Worm (Caenorhabditis elegans): Measurements from ENCODE around the gene srh-119.

Gene srh-119

ce11 chrV:17000204-17000603, 28.0 kb downstream of the srh-119 start, which contains the start of gene str-217:
str-217 (minus strand) TSS chrV:17000304.
- TF ChIP-seq zfh-2 (GFP tag; conservative IDR thresholded peaks at IDR 0.05) (no peak), F33H1.4 (GFP tag; IDR thresholded peaks at IDR 0.05) (no peak), Y53G8AR.9 (GFP tag; conservative IDR thresholded peaks at IDR 0.05) (no peak), ekl-4 (GFP tag; IDR thresholded peaks at IDR 0.05) (no peak), F22D6.2 (tag; optimal IDR thresholded peaks at IDR 0.05) (no peak), let-607 (tag; optimal IDR thresholded peaks at IDR 0.05) (no peak), dox-1 (GFP tag; IDR thresholded peaks at IDR 0.05) (no peak), tbp1 (GFP tag; optimal IDR thresholded peaks at IDR 0.05) (no peak), sptf-2 (GFP tag; optimal IDR thresholded peaks at IDR 0.05) (no peak), snpc-1.3 (tag; optimal IDR thresholded peaks at IDR 0.05; ENCODE audit: insufficient read depth) (no peak), ztf-3 (GFP tag; optimal IDR thresholded peaks at IDR 0.05) (no peak)

ce11 chrV:17000635-17001034, 28.4 kb downstream of the srh-119 start:
- TF ChIP-seq snpc-1.1 (tag; optimal IDR thresholded peaks at IDR 0.05; ENCODE audit: insufficient read depth) (no peak), mxl-1 (tag; optimal IDR thresholded peaks at IDR 0.05) (no peak), F10E7.11 (tag; optimal IDR thresholded peaks at IDR 0.05) (no peak), rcor-1 (GFP tag; IDR thresholded peaks at IDR 0.05) (no peak), egrh-3 (GFP tag; IDR thresholded peaks at IDR 0.05) (no peak)

- TF ChIP-seq zim-3 (tag; optimal IDR thresholded peaks at IDR 0.05) = no peak
- TF ChIP-seq lsl-1 (GFP tag; optimal IDR thresholded peaks at IDR 0.05) = no peak
- no peak for TF ChIP-seq aptf-2 (GFP tag; conservative IDR thresholded peaks at IDR 0.05)
- TF ChIP-seq ztf-22 (GFP tag; optimal IDR thresholded peaks at IDR 0.05) = no peak
- TF ChIP-seq Y79H2A.3 (GFP tag; conservative IDR thresholded peaks at IDR 0.05) = no peak
- no peak for TF ChIP-seq K11D2.4 (GFP tag; IDR thresholded peaks at IDR 0.05)
- no peak for TF ChIP-seq sdz-38 (tag; optimal IDR thresholded peaks at IDR 0.05)
- no peak for TF ChIP-seq T07F8.4 (tag; optimal IDR thresholded peaks at IDR 0.05)
- no peak for TF ChIP-seq hlh-12 (tag; optimal IDR thresholded peaks at IDR 0.05)
- TF ChIP-seq F55B11.4 (tag; optimal IDR thresholded peaks at IDR 0.05; ENCODE audit: borderline replicate concordance, insufficient read depth) = no peak
- no peak for TF ChIP-seq him-1 (tag; optimal IDR thresholded peaks at IDR 0.05)
- no peak for TF ChIP-seq F10E7.11 (tag; optimal IDR thresholded peaks at IDR 0.05)
- no peak for TF ChIP-seq T26A5.8 (tag; optimal IDR thresholded peaks at IDR 0.05)
- no peak for TF ChIP-seq die-1 (tag; optimal IDR thresholded peaks at IDR 0.05)
- TF ChIP-seq ceh-58 (GFP tag; IDR thresholded peaks at IDR 0.05) = no peak
- TF ChIP-seq nfya-2 (GFP tag; IDR thresholded peaks at IDR 0.05) = no peak
Observed at ce11 chrV:17001167-17001566, 28.9 kb downstream of the srh-119 start, which contains the start of gene sri-9. sri-9 (plus strand) TSS chrV:17001467.

ce11 chrV:17005189-17005588, 33.0 kb downstream of the srh-119 start, which contains the start of gene srh-131:
srh-131 (plus strand) TSS chrV:17005489.
- TF ChIP-seq akir-1 (GFP tag; optimal IDR thresholded peaks at IDR 0.05) = no peak
- TF ChIP-seq Y56A3A.18 (GFP tag; IDR thresholded peaks at IDR 0.05) = no peak
- TF ChIP-seq ceh-100 (GFP tag; IDR thresholded peaks at IDR 0.05) = no peak
- TF ChIP-seq ceh-40 (GFP tag; IDR thresholded peaks at IDR 0.05) = no peak
- no peak for TF ChIP-seq snpc-4 (GFP tag; optimal IDR thresholded peaks at IDR 0.05)
- no peak for TF ChIP-seq snpc-4 (tag; optimal IDR thresholded peaks at IDR 0.05)
- TF ChIP-seq attf-5 (GFP tag; optimal IDR thresholded peaks at IDR 0.05) = no peak
- no peak for TF ChIP-seq snpc-3.4 (tag; optimal IDR thresholded peaks at IDR 0.05)
- TF ChIP-seq F39B2.1 (GFP tag; IDR thresholded peaks at IDR 0.05) = no peak
- TF ChIP-seq pbrm-1 (GFP tag; IDR thresholded peaks at IDR 0.05) = no peak
- no peak for TF ChIP-seq dpff-1 (tag; optimal IDR thresholded peaks at IDR 0.05)
